Fruit fly (Drosophila melanogaster): ENCODE measurements around the gene FER.

The FER gene

dm6 chr3R:9370413-9370812 lies 23.9 kb downstream of the FER start (continued):
- TF ChIP-seq Hand (GFP tag; optimal IDR thresholded peaks at IDR 0.05) (no peak), lola (GFP tag; optimal IDR thresholded peaks at IDR 0.05) (no peak), dati (GFP tag; IDR thresholded peaks at IDR 0.05) (no peak), CG6254 (GFP tag; optimal IDR thresholded peaks at IDR 0.05) (no peak), CG9876 (GFP tag; optimal IDR thresholded peaks at IDR 0.05) (no peak), CG6765 (GFP tag; optimal IDR thresholded peaks at IDR 0.05) (peak; percentile 25), ranshi (GFP tag; IDR thresholded peaks at IDR 0.05) (peak; percentile 51; the same call in 1 of the 2 replicates), CG3065 (GFP tag; optimal IDR thresholded peaks at IDR 0.05) (no peak), HmgZ (tag; optimal IDR thresholded peaks at IDR 0.05) (peak; percentile 34), CG12071 (GFP tag; optimal IDR thresholded peaks at IDR 0.05) (peak; percentile 19), tna (GFP tag; IDR thresholded peaks at IDR 0.05; ENCODE audit: partially characterized antibody) (no peak), zen (tag; optimal IDR thresholded peaks at IDR 0.05) (no peak), tgo (GFP tag; IDR thresholded peaks at IDR 0.05) (peak; percentile 64; the same call in 2 of the 3 replicates), ro (GFP tag; IDR thresholded peaks at IDR 0.05) (no peak), CG30020 (tag; optimal IDR thresholded peaks at IDR 0.05) (no peak), CG16813 (GFP tag; IDR thresholded peaks at IDR 0.05; ENCODE audit: partially characterized antibody) (no peak), CG4730 (GFP tag; IDR thresholded peaks at IDR 0.05) (no peak), CG13296 (GFP tag; optimal IDR thresholded peaks at IDR 0.05) (peak; percentile 72), CG8089 (GFP tag; optimal IDR thresholded peaks at IDR 0.05) (no peak), CG31441 (GFP tag; IDR thresholded peaks at IDR 0.05) (peak; percentile 37; the same call in 1 of the 2 replicates), insv (GFP tag; optimal IDR thresholded peaks at IDR 0.05) (no peak), CG6689 (GFP tag; IDR thresholded peaks at IDR 0.05) (peak; percentile 54; the same call in 1 of the 2 replicates), CG7928 (GFP tag; optimal IDR thresholded peaks at IDR 0.05) (no peak), wdn (GFP tag; IDR thresholded peaks at IDR 0.05) (no peak), CG18011 (GFP tag; optimal IDR thresholded peaks at IDR 0.05) (peak; percentile 27), Oli (tag; optimal IDR thresholded peaks at IDR 0.05) (peak; percentile 32), tio (GFP tag; optimal IDR thresholded peaks at IDR 0.05) (peak; percentile 13), Hr3 (GFP tag; optimal IDR thresholded peaks at IDR 0.05) (peak; percentile 44), CG8388 (GFP tag; optimal IDR thresholded peaks at IDR 0.05) (no peak), peb (GFP tag; IDR thresholded peaks at IDR 0.05) (no peak), crp (GFP tag; optimal IDR thresholded peaks at IDR 0.05) (no peak), CG7556 (GFP tag; optimal IDR thresholded peaks at IDR 0.05) (peak; percentile 50), Rx (GFP tag; IDR thresholded peaks at IDR 0.05) (no peak), ham (GFP tag; IDR thresholded peaks at IDR 0.05) (no peak), NfI (GFP tag; optimal IDR thresholded peaks at IDR 0.05) (peak; percentile 53), CG12942 (GFP tag; optimal IDR thresholded peaks at IDR 0.05) (peak; percentile 34), slbo (GFP tag; IDR thresholded peaks at IDR 0.05) (peak; percentile 67), gcm2 (GFP tag; optimal IDR thresholded peaks at IDR 0.05) (peak; percentile 31), CG13624 (GFP tag; optimal IDR thresholded peaks at IDR 0.05) (peak; percentile 53), mam (GFP tag; optimal IDR thresholded peaks at IDR 0.05) (peak; percentile 62), Spps (tag; optimal IDR thresholded peaks at IDR 0.05) (no peak), CG4707 (GFP tag; optimal IDR thresholded peaks at IDR 0.05) (no peak), psq (GFP tag; optimal IDR thresholded peaks at IDR 0.05) (no peak), Mrtf (GFP tag; IDR thresholded peaks at IDR 0.05) (0 out of 3 replicates have a peak, but pooled peaks have one; percentile 25), CG9215 (GFP tag; IDR thresholded peaks at IDR 0.05) (peak; percentile 36; the same call in 1 of the 2 replicates), ind (GFP tag; optimal IDR thresholded peaks at IDR 0.05) (peak; percentile 49), pita (GFP tag; optimal IDR thresholded peaks at IDR 0.05) (no peak), vvl (GFP tag; IDR thresholded peaks at IDR 0.05) (peak; percentile 54; the same call in 1 of the 2 replicates), da (GFP tag; optimal IDR thresholded peaks at IDR 0.05) (no peak), CoRest (tag; optimal IDR thresholded peaks at IDR 0.05) (peak; percentile 65), run (tag; optimal IDR thresholded peaks at IDR 0.05) (no peak)

Measured in whole organism, embryonic.